Fruit fly (Drosophila melanogaster) whole organism, embryonic: ENCODE results near the gene Osi7.
A peak's percentile ranks its signal among the peaks of the same experiment; 100 is the strongest.

Source experiments
- Atf-2 ChIP-seq: fragments of 200-800 bp; sonication (Bioruptor generic); optimal IDR thresholded peaks from 2 replicates; lab custom pipeline; 2016; ENCODE audit warnings: missing biosample characterization, missing genetic modification characterization
- BEAF-32 ChIP-seq: fragments of 200-800 bp; sonication (Bioruptor generic); optimal IDR thresholded peaks from 3 replicates; lab custom pipeline; 2017; ENCODE audit warnings: missing biosample characterization, missing genetic modification characterization, mild to moderate bottlenecking, moderate library complexity, missing genetic modification reagents
- CG1024 ChIP-seq: fragments of 200-800 bp; sonication (Bioruptor generic); IDR thresholded peaks from 2 replicates; pipeline ENCODE4 v1.3.6; 2022; ENCODE audit warnings: missing biosample characterization, missing genetic modification characterization
- CG10274 ChIP-seq: fragments of 200-800 bp; sonication (Bioruptor generic); optimal IDR thresholded peaks from 3 replicates; lab custom pipeline; 2017; ENCODE audit warnings: missing biosample characterization, mild to moderate bottlenecking, missing genetic modification characterization
- CG10462 ChIP-seq: fragments of 200-800 bp; sonication (Bioruptor generic); optimal IDR thresholded peaks from 2 replicates; lab custom pipeline; 2016; ENCODE audit warnings: missing biosample characterization, missing genetic modification characterization
- CG11398 ChIP-seq: fragments of 200-800 bp; sonication (Bioruptor generic); optimal IDR thresholded peaks from 2 replicates; lab custom pipeline; 2016; ENCODE audit warnings: missing biosample characterization, missing genetic modification characterization
- CG11560 ChIP-seq: fragments of 200-800 bp; sonication (Bioruptor generic); IDR thresholded peaks from 3 replicates; pipeline ENCODE4 v1.3.6; 2022; ENCODE audit warnings: missing biosample characterization, missing genetic modification characterization
- CG11695 ChIP-seq: fragments of 200-800 bp; sonication (Bioruptor generic); IDR thresholded peaks from 3 replicates; pipeline ENCODE4 v1.3.6; 2022; ENCODE audit warnings: missing biosample characterization, missing genetic modification characterization
- CG13123 ChIP-seq: fragments of 200-800 bp; sonication (Bioruptor generic); optimal IDR thresholded peaks from 2 replicates; lab custom pipeline; 2016; ENCODE audit warnings: missing biosample characterization, missing genetic modification characterization
- CG14441 ChIP-seq: fragments of 200-800 bp; sonication (Bioruptor generic); IDR thresholded peaks from 2 replicates; pipeline ENCODE4 v1.3.6; 2022; ENCODE audit warnings: missing biosample characterization, missing genetic modification characterization
- CG14710 ChIP-seq: fragments of 200-800 bp; sonication (Bioruptor generic); optimal IDR thresholded peaks from 3 replicates; lab custom pipeline; 2019; ENCODE audit warnings: missing biosample characterization, mild to moderate bottlenecking, missing genetic modification characterization, moderate library complexity
- CG1603 ChIP-seq: fragments of 200-800 bp; sonication (Bioruptor generic); optimal IDR thresholded peaks from 2 replicates; lab custom pipeline; 2019; ENCODE audit warnings: missing biosample characterization, mild to moderate bottlenecking, missing genetic modification characterization, moderate library complexity
- CG17568 ChIP-seq: fragments of 200-800 bp; sonication (Bioruptor generic); optimal IDR thresholded peaks from 2 replicates; lab custom pipeline; 2018; ENCODE audit warnings: missing biosample characterization, mild to moderate bottlenecking, missing genetic modification characterization, moderate library complexity
- CG2129 ChIP-seq: fragments of 200-800 bp; sonication (Bioruptor generic); IDR thresholded peaks from 2 replicates; pipeline ENCODE4 v1.3.6; 2022; ENCODE audit warnings: missing biosample characterization, missing genetic modification characterization; ENCODE audit not compliant: partially characterized antibody
- CG32772 ChIP-seq: fragments of 200-800 bp; sonication (Bioruptor generic); IDR thresholded peaks from 2 replicates; pipeline ENCODE4 v1.3.6; 2022; ENCODE audit warnings: missing biosample characterization, missing genetic modification characterization
- CG4282 ChIP-seq: fragments of 200-800 bp; sonication (Bioruptor generic); optimal IDR thresholded peaks from 2 replicates; lab custom pipeline; 2016; ENCODE audit warnings: missing biosample characterization, missing genetic modification characterization
- CG4424 ChIP-seq: fragments of 200-800 bp; sonication (Bioruptor generic); optimal IDR thresholded peaks from 3 replicates; lab custom pipeline; 2016; ENCODE audit warnings: missing biosample characterization, missing genetic modification characterization
- CG9437 ChIP-seq: fragments of 200-800 bp; sonication (Bioruptor generic); optimal IDR thresholded peaks from 2 replicates; lab custom pipeline; 2018; ENCODE audit warnings: missing biosample characterization, mild to moderate bottlenecking, missing genetic modification characterization
- CG9817 ChIP-seq: fragments of 200-800 bp; sonication (Bioruptor generic); optimal IDR thresholded peaks from 2 replicates; lab custom pipeline; 2018; ENCODE audit warnings: missing biosample characterization, mild to moderate bottlenecking, missing genetic modification characterization, moderate library complexity
- D19B ChIP-seq: fragments of 200-800 bp; sonication (Bioruptor generic); optimal IDR thresholded peaks from 2 replicates; lab custom pipeline; 2017; ENCODE audit warnings: missing biosample characterization, mild to moderate bottlenecking, missing genetic modification characterization
- Doc3 ChIP-seq: fragments of 200-800 bp; sonication (Bioruptor generic); IDR thresholded peaks from 3 replicates; pipeline ENCODE4 v1.3.6; 2022; ENCODE audit warnings: missing biosample characterization, missing genetic modification characterization; ENCODE audit not compliant: partially characterized antibody
- MBD-R2 ChIP-seq: fragments of 200-800 bp; sonication (Bioruptor generic); IDR thresholded peaks from 2 replicates; pipeline ENCODE4 v1.3.6; 2022; ENCODE audit warnings: missing biosample characterization, missing genetic modification characterization
- MESR4 ChIP-seq: fragments of 200-800 bp; sonication (Bioruptor generic); optimal IDR thresholded peaks from 2 replicates; lab custom pipeline; 2018; ENCODE audit warnings: missing biosample characterization, mild to moderate bottlenecking, missing genetic modification characterization, moderate library complexity
- Max ChIP-seq: fragments of 200-800 bp; sonication (Bioruptor generic); optimal IDR thresholded peaks from 2 replicates; lab custom pipeline; 2016; ENCODE audit warnings: missing biosample characterization, mild to moderate bottlenecking, missing genetic modification characterization
- Optix ChIP-seq: fragments of 200-800 bp; sonication (Bioruptor generic); IDR thresholded peaks from 3 replicates; pipeline ENCODE4 v1.3.6; 2022; ENCODE audit warnings: missing biosample characterization, missing genetic modification characterization
- Sox100B ChIP-seq: fragments of 200-800 bp; sonication (Bioruptor generic); optimal IDR thresholded peaks from 3 replicates; lab custom pipeline; 2018; ENCODE audit warnings: missing biosample characterization, mild to moderate bottlenecking, missing genetic modification characterization
- Sox102F ChIP-seq: fragments of 200-800 bp; sonication (Bioruptor generic); optimal IDR thresholded peaks from 2 replicates; lab custom pipeline; 2018; ENCODE audit warnings: missing biosample characterization, mild to moderate bottlenecking, missing genetic modification characterization, moderate library complexity
- Sry-δ ChIP-seq: fragments of 200-800 bp; sonication (Bioruptor generic); optimal IDR thresholded peaks from 2 replicates; lab custom pipeline; 2016; ENCODE audit warnings: missing biosample characterization, missing genetic modification characterization
- bcd ChIP-seq: fragments of 200-800 bp; sonication (Bioruptor generic); optimal IDR thresholded peaks from 2 replicates; lab custom pipeline; 2017; ENCODE audit warnings: missing biosample characterization, mild to moderate bottlenecking, missing genetic modification characterization
- cas ChIP-seq: fragments of 200-800 bp; sonication (Bioruptor generic); IDR thresholded peaks from 2 replicates; pipeline ENCODE4 v1.3.6; 2022; ENCODE audit warnings: missing biosample characterization, missing genetic modification characterization
- cg ChIP-seq: fragments of 200-800 bp; sonication (Bioruptor generic); optimal IDR thresholded peaks from 3 replicates; lab custom pipeline; 2019; ENCODE audit warnings: missing biosample characterization, mild to moderate bottlenecking, missing genetic modification characterization, moderate library complexity
- corto ChIP-seq: fragments of 200-800 bp; sonication (Bioruptor generic); optimal IDR thresholded peaks from 2 replicates; lab custom pipeline; 2016; ENCODE audit warnings: missing biosample characterization, mild to moderate bottlenecking, missing genetic modification characterization, moderate library complexity
- croc ChIP-seq: fragments of 200-800 bp; sonication (Bioruptor generic); conservative IDR thresholded peaks from 3 replicates; pipeline ENCODE4 v1.3.6; 2022; ENCODE audit warnings: missing biosample characterization, missing genetic modification characterization
- crp ChIP-seq, 2 experiments: fragments of 200-800 bp; sonication (Bioruptor generic); optimal IDR thresholded peaks; 2 replicates in 1 of 2; 3 replicates in 1 of 2; lab custom pipeline; 2017; ENCODE audit warnings: missing biosample characterization in 2 of 2, missing genetic modification characterization in 2 of 2, mild to moderate bottlenecking in 1 of 2, moderate library complexity in 1 of 2
- dm ChIP-seq: fragments of 200-800 bp; sonication (Bioruptor generic); optimal IDR thresholded peaks from 3 replicates; lab custom pipeline; 2016; ENCODE audit warnings: missing biosample characterization, missing genetic modification characterization
- emc ChIP-seq: fragments of 200-800 bp; sonication (Bioruptor generic); optimal IDR thresholded peaks from 2 replicates; lab custom pipeline; 2016; ENCODE audit warnings: missing biosample characterization, missing genetic modification characterization
- en ChIP-seq: fragments of 200-800 bp; sonication (Bioruptor generic); optimal IDR thresholded peaks from 2 replicates; lab custom pipeline; 2016; ENCODE audit warnings: missing biosample characterization, missing genetic modification characterization
- fru ChIP-seq: fragments of >200 bp; optimal IDR thresholded peaks from 2 replicates; lab custom pipeline; 2017
- gfzf ChIP-seq: fragments of 200-800 bp; sonication (Bioruptor generic); optimal IDR thresholded peaks from 2 replicates; lab custom pipeline; 2016; ENCODE audit warnings: missing biosample characterization, mild to moderate bottlenecking, missing genetic modification characterization, moderate library complexity
- hth ChIP-seq: fragments of >200 bp; optimal IDR thresholded peaks from 2 replicates; lab custom pipeline; 2017; ENCODE audit warnings: inconsistent platforms
- jigr1 ChIP-seq: fragments of 200-800 bp; sonication (Bioruptor generic); IDR thresholded peaks from 3 replicates; pipeline ENCODE4 v1.3.6; 2022; ENCODE audit warnings: missing biosample characterization, missing genetic modification characterization
- maf-S ChIP-seq: fragments of 200-800 bp; sonication (Bioruptor generic); optimal IDR thresholded peaks from 2 replicates; lab custom pipeline; 2016; ENCODE audit warnings: missing biosample characterization, missing genetic modification characterization
- phol ChIP-seq: fragments of 200-800 bp; sonication (Bioruptor generic); optimal IDR thresholded peaks from 3 replicates; lab custom pipeline; 2018; ENCODE audit warnings: missing biosample characterization, mild to moderate bottlenecking, missing genetic modification characterization, moderate library complexity
- pzg ChIP-seq: fragments of 200-800 bp; sonication (Bioruptor generic); optimal IDR thresholded peaks from 3 replicates; lab custom pipeline; 2018; ENCODE audit warnings: missing biosample characterization, mild to moderate bottlenecking, missing genetic modification characterization, moderate library complexity
- row ChIP-seq: fragments of 200-800 bp; sonication (Bioruptor generic); IDR thresholded peaks from 3 replicates; pipeline ENCODE4 v1.3.6; 2022; ENCODE audit warnings: missing biosample characterization, missing genetic modification characterization
- sc ChIP-seq, 3 experiments: fragments of >200 bp in 2 of 3; fragments of 200-800 bp in 1 of 3; sonication (Bioruptor generic) in 1 of 3; optimal IDR thresholded peaks; 2 replicates in 2 of 3; 3 replicates in 1 of 3; lab custom pipeline; 2017; ENCODE audit warnings: mild to moderate bottlenecking in 1 of 3, missing biosample characterization in 1 of 3, missing genetic modification characterization in 1 of 3, missing genetic modification reagents in 1 of 3
- slp2 ChIP-seq: fragments of 200-800 bp; sonication (Bioruptor generic); optimal IDR thresholded peaks from 2 replicates; lab custom pipeline; 2016; ENCODE audit warnings: missing biosample characterization, missing genetic modification characterization
- toy ChIP-seq: fragments of 200-800 bp; sonication (Bioruptor generic); IDR thresholded peaks from 2 replicates; pipeline ENCODE4 v1.3.6; 2022; ENCODE audit warnings: missing biosample characterization, missing genetic modification characterization
- twi ChIP-seq: fragments of 200-800 bp; optimal IDR thresholded peaks from 2 replicates; lab custom pipeline; 2019; ENCODE audit warnings: missing biosample characterization, mild to moderate bottlenecking, missing genetic modification characterization, moderate library complexity
- vnd ChIP-seq: fragments of 200-800 bp; sonication (Bioruptor generic); IDR thresholded peaks from 3 replicates; pipeline ENCODE4 v1.3.6; 2022; ENCODE audit warnings: missing biosample characterization, missing genetic modification characterization; ENCODE audit not compliant: partially characterized antibody

The Osi7 gene

dm6 chr3R:6229055-6229841 lies 19.5 kb upstream of the Osi7 start (continued):
- TF ChIP-seq row (0 out of 3 replicates have a peak, but pooled peaks have one; percentile 5), Sox102F (GFP tag; lab: Kevin White, UChicago) (peak; percentile 59), Sry-δ (no peak), MESR4 (GFP tag; lab: Kevin White, UChicago) (no peak), CG4424 (GFP tag; lab: Kevin White, UChicago) (no peak), CG9437 (GFP tag; lab: Kevin White, UChicago) (peak; percentile 23), gfzf (GFP tag; lab: Kevin White, UChicago) (no peak), fru (lab: Kevin White, UChicago) (no peak), CG4282 (GFP tag; lab: Kevin White, UChicago) (no peak), Doc3 (no peak), Atf-2 (GFP tag; lab: Kevin White, UChicago) (no peak), MBD-R2 (GFP tag; lab: Robert Waterston, UW) (no peak), cas (GFP tag; lab: Robert Waterston, UW) (no peak), D19B (GFP tag; lab: Kevin White, UChicago) (no peak), bcd (GFP tag; lab: Kevin White, UChicago) (no peak), pzg (GFP tag; lab: Kevin White, UChicago) (no peak), corto (GFP tag; lab: Kevin White, UChicago) (no peak), Optix (GFP tag; lab: Robert Waterston, UW) (no peak), sc (optimal IDR thresholded peaks at IDR 0.05; lab: Kevin White, UChicago) (no peak), sc (GFP tag; optimal IDR thresholded peaks at IDR 0.05; lab: Kevin White, UChicago) (peak; percentile 53), CG2129 (GFP tag; lab: Robert Waterston, UW) (no peak), Max (GFP tag; lab: Kevin White, UChicago) (no peak), CG11695 (GFP tag; lab: Robert Waterston, UW) (no peak), cg (GFP tag; lab: Kevin White, UChicago) (no peak), CG11560 (tag; lab: Robert Waterston, UW) (no peak), CG17568 (GFP tag; lab: Kevin White, UChicago) (no peak), slp2 (GFP tag; lab: Kevin White, UChicago) (no peak), CG9817 (tag; lab: Kevin White, UChicago) (no peak), dm (GFP tag; lab: Kevin White, UChicago) (no peak), CG32772 (GFP tag; lab: Robert Waterston, UW) (no peak), Sox100B (peak; percentile 31), CG10274 (GFP tag; lab: Kevin White, UChicago) (no peak), BEAF-32 (no peak), CG14441 (GFP tag; lab: Robert Waterston, UW) (no peak), CG11398 (GFP tag; lab: Kevin White, UChicago) (no peak), jigr1 (GFP tag; lab: Robert Waterston, UW) (no peak), vnd (GFP tag; lab: Robert Waterston, UW) (no peak), CG13123 (GFP tag; lab: Kevin White, UChicago) (no peak), croc (GFP tag; lab: Robert Waterston, UW) (no peak; the same call in 2 of the 3 replicates), phol (tag; lab: Kevin White, UChicago) (peak; percentile 58), emc (no peak), CG10462 (GFP tag; lab: Kevin White, UChicago) (no peak), twi (tag; lab: Kevin White, UChicago) (no peak), toy (no peak), crp (GFP tag; optimal IDR thresholded peaks at IDR 0.05; lab: Kevin White, UChicago) (no peak), maf-S (GFP tag; lab: Kevin White, UChicago) (no peak), CG1603 (tag; lab: Kevin White, UChicago) (peak; percentile 17), en (GFP tag; lab: Kevin White, UChicago) (no peak), CG14710 (tag; lab: Kevin White, UChicago) (peak; percentile 8), CG1024 (GFP tag; lab: Robert Waterston, UW) (no peak), hth (lab: Kevin White, UChicago) (no peak)
